Fruit fly (Drosophila melanogaster) whole organism, embryonic: ENCODE measurements around the gene CG3815.

Experiments used
- Ada2b ChIP-seq: fragments of 200-800 bp; sonication (Bioruptor generic); IDR thresholded peaks from 2 replicates; pipeline ENCODE4 v1.3.6; 2022; ENCODE audit warnings: missing biosample characterization, missing genetic modification characterization
- Bgb ChIP-seq: fragments of 200-800 bp; sonication (Bioruptor generic); IDR thresholded peaks from 2 replicates; pipeline ENCODE4 v1.3.6; 2022; ENCODE audit warnings: missing biosample characterization, missing genetic modification characterization; ENCODE audit not compliant: partially characterized antibody
- CG10431 ChIP-seq: fragments of 200-800 bp; sonication (Bioruptor generic); optimal IDR thresholded peaks from 3 replicates; lab custom pipeline; 2018; ENCODE audit warnings: missing biosample characterization, mild to moderate bottlenecking, missing genetic modification characterization
- CG10565 ChIP-seq: fragments of 200-800 bp; sonication (Bioruptor generic); optimal IDR thresholded peaks from 3 replicates; lab custom pipeline; 2016; ENCODE audit warnings: missing biosample characterization, mild to moderate bottlenecking, missing genetic modification characterization
- CG10654 ChIP-seq: fragments of 200-800 bp; sonication (Bioruptor generic); optimal IDR thresholded peaks from 2 replicates; lab custom pipeline; 2016; ENCODE audit warnings: missing biosample characterization, missing genetic modification characterization
- CG12219 ChIP-seq: fragments of 200-800 bp; sonication (Bioruptor generic); optimal IDR thresholded peaks from 3 replicates; lab custom pipeline; 2018; ENCODE audit warnings: missing biosample characterization, mild to moderate bottlenecking, missing genetic modification characterization
- CG13775 ChIP-seq: fragments of 200-800 bp; sonication (Bioruptor generic); optimal IDR thresholded peaks from 3 replicates; lab custom pipeline; 2017; ENCODE audit warnings: missing biosample characterization, mild to moderate bottlenecking, missing genetic modification characterization
- CG14014 ChIP-seq: fragments of 200-800 bp; sonication (Bioruptor generic); IDR thresholded peaks from 2 replicates; pipeline ENCODE4 v1.3.6; 2022; ENCODE audit warnings: missing biosample characterization, missing genetic modification characterization
- CG14050 ChIP-seq: fragments of 200-800 bp; sonication (Bioruptor generic); IDR thresholded peaks from 3 replicates; pipeline ENCODE4 v1.3.6; 2022; ENCODE audit warnings: missing biosample characterization, missing genetic modification characterization
- CG15269 ChIP-seq: fragments of 200-800 bp; sonication (Bioruptor generic); optimal IDR thresholded peaks from 2 replicates; lab custom pipeline; 2018; ENCODE audit warnings: missing biosample characterization, mild to moderate bottlenecking, missing genetic modification characterization, moderate library complexity
- CG18011 ChIP-seq: fragments of 200-800 bp; sonication (Bioruptor generic); optimal IDR thresholded peaks from 2 replicates; lab custom pipeline; 2017; ENCODE audit warnings: missing biosample characterization, missing genetic modification characterization, mild to moderate bottlenecking, moderate library complexity, missing genotype
- CG18599 ChIP-seq: fragments of 200-800 bp; sonication (Bioruptor generic); optimal IDR thresholded peaks from 3 replicates; lab custom pipeline; 2017; ENCODE audit warnings: missing biosample characterization, missing genetic modification characterization, mild to moderate bottlenecking, moderate library complexity, missing genetic modification reagents
- CG18619 ChIP-seq: fragments of 200-800 bp; sonication (Bioruptor generic); optimal IDR thresholded peaks from 3 replicates; lab custom pipeline; 2017; ENCODE audit warnings: missing biosample characterization, mild to moderate bottlenecking, missing genetic modification characterization
- CG30403 ChIP-seq: fragments of 200-800 bp; sonication (Bioruptor generic); optimal IDR thresholded peaks from 3 replicates; lab custom pipeline; 2016; ENCODE audit warnings: missing biosample characterization, missing genetic modification characterization
- CG32767 ChIP-seq: fragments of 200-800 bp; sonication (Bioruptor generic); IDR thresholded peaks from 2 replicates; pipeline ENCODE4 v1.3.6; 2022; ENCODE audit warnings: missing biosample characterization, missing genetic modification characterization
- CG5245 ChIP-seq: fragments of 200-800 bp; sonication (Bioruptor generic); optimal IDR thresholded peaks from 3 replicates; lab custom pipeline; 2016; ENCODE audit warnings: missing biosample characterization, missing genetic modification characterization
- CG5953 ChIP-seq: fragments of 200-800 bp; sonication (Bioruptor generic); IDR thresholded peaks from 2 replicates; pipeline ENCODE4 v1.3.6; 2022; ENCODE audit warnings: missing biosample characterization, missing genetic modification characterization
- CG6689 ChIP-seq: fragments of 200-800 bp; sonication (Bioruptor generic); IDR thresholded peaks from 2 replicates; pipeline ENCODE4 v1.3.6; 2022; ENCODE audit warnings: missing biosample characterization, missing genetic modification characterization
- CG7357 ChIP-seq: fragments of 200-800 bp; sonication (Bioruptor generic); IDR thresholded peaks from 3 replicates; pipeline ENCODE4 v1.3.6; 2022; ENCODE audit warnings: missing biosample characterization, missing genetic modification characterization
- CG8388 ChIP-seq: fragments of 200-800 bp; sonication (Bioruptor generic); optimal IDR thresholded peaks from 2 replicates; lab custom pipeline; 2019; ENCODE audit warnings: missing biosample characterization, mild to moderate bottlenecking, missing genetic modification characterization, moderate library complexity
- CG9215 ChIP-seq: fragments of 200-800 bp; sonication (Bioruptor generic); IDR thresholded peaks from 2 replicates; pipeline ENCODE4 v1.3.6; 2022; ENCODE audit warnings: missing biosample characterization, missing genetic modification characterization
- Dbx ChIP-seq: fragments of 200-800 bp; sonication (Bioruptor generic); IDR thresholded peaks from 3 replicates; pipeline ENCODE4 v1.3.6; 2022; ENCODE audit warnings: missing biosample characterization, missing genetic modification characterization
- Fer1 ChIP-seq: fragments of 200-800 bp; sonication (Bioruptor generic); optimal IDR thresholded peaks from 2 replicates; lab custom pipeline; 2017; ENCODE audit warnings: missing biosample characterization, mild to moderate bottlenecking, missing genetic modification characterization
- Hr39 ChIP-seq: fragments of >200 bp; optimal IDR thresholded peaks from 2 replicates; lab custom pipeline; 2017
- Hr51 ChIP-seq, 2 experiments: fragments of 200-800 bp; sonication (Bioruptor generic); optimal IDR thresholded peaks; 2 replicates in 1 of 2; 3 replicates in 1 of 2; lab custom pipeline; 2016 to 2018; ENCODE audit warnings: missing biosample characterization in 2 of 2, missing genetic modification characterization in 2 of 2, mild to moderate bottlenecking in 1 of 2, moderate library complexity in 1 of 2
- Meics ChIP-seq: fragments of 200-800 bp; sonication (Bioruptor generic); optimal IDR thresholded peaks from 2 replicates; lab custom pipeline; 2017; ENCODE audit warnings: missing biosample characterization, mild to moderate bottlenecking, missing genetic modification characterization
- NK7.1 ChIP-seq: fragments of 200-800 bp; sonication (Bioruptor generic); optimal IDR thresholded peaks from 3 replicates; lab custom pipeline; 2016; ENCODE audit warnings: missing biosample characterization, missing genetic modification characterization
- Nf-YC ChIP-seq: fragments of 200-800 bp; optimal IDR thresholded peaks from 3 replicates; lab custom pipeline; 2019; ENCODE audit warnings: missing biosample characterization, mild to moderate bottlenecking, missing genetic modification characterization, moderate library complexity
- NfI ChIP-seq: fragments of 200-800 bp; sonication (Bioruptor generic); optimal IDR thresholded peaks from 3 replicates; lab custom pipeline; 2018; ENCODE audit warnings: missing biosample characterization, mild to moderate bottlenecking, missing genetic modification characterization, moderate library complexity
- Poxn ChIP-seq: fragments of 200-800 bp; sonication (Bioruptor generic); IDR thresholded peaks from 2 replicates; pipeline ENCODE4 v1.3.6; 2022; ENCODE audit warnings: missing biosample characterization, missing genetic modification characterization
- Sry-δ ChIP-seq: fragments of 200-800 bp; sonication (Bioruptor generic); optimal IDR thresholded peaks from 2 replicates; lab custom pipeline; 2016; ENCODE audit warnings: missing biosample characterization, missing genetic modification characterization
- Xrp1 ChIP-seq: fragments of 200-800 bp; sonication (Bioruptor generic); IDR thresholded peaks from 2 replicates; pipeline ENCODE4 v1.3.6; 2022; ENCODE audit warnings: missing biosample characterization, missing genetic modification characterization
- ato ChIP-seq: fragments of 200-800 bp; sonication (Bioruptor generic); IDR thresholded peaks from 2 replicates; pipeline ENCODE4 v1.3.6; 2022; ENCODE audit warnings: missing biosample characterization, missing genetic modification characterization; ENCODE audit not compliant: partially characterized antibody
- cas ChIP-seq: fragments of 200-800 bp; sonication (Bioruptor generic); IDR thresholded peaks from 2 replicates; pipeline ENCODE4 v1.3.6; 2022; ENCODE audit warnings: missing biosample characterization, missing genetic modification characterization
- chn ChIP-seq: fragments of 200-800 bp; sonication (Bioruptor generic); optimal IDR thresholded peaks from 2 replicates; lab custom pipeline; 2016; ENCODE audit warnings: missing biosample characterization, missing genetic modification characterization
- gce ChIP-seq: fragments of 200-800 bp; sonication (Bioruptor generic); IDR thresholded peaks from 3 replicates; pipeline ENCODE4 v1.3.6; 2022; ENCODE audit warnings: missing biosample characterization, missing genetic modification characterization
- jumu ChIP-seq: fragments of 200-800 bp; sonication (Bioruptor generic); optimal IDR thresholded peaks from 3 replicates; lab custom pipeline; 2016; ENCODE audit warnings: missing biosample characterization, missing genetic modification characterization
- lab ChIP-seq: fragments of 200-800 bp; sonication (Bioruptor generic); optimal IDR thresholded peaks from 3 replicates; lab custom pipeline; 2017; ENCODE audit warnings: missing biosample characterization, missing genetic modification characterization, mild to moderate bottlenecking, moderate library complexity, missing genetic modification reagents
- mam ChIP-seq: fragments of 200-800 bp; sonication (Bioruptor generic); optimal IDR thresholded peaks from 3 replicates; lab custom pipeline; 2016; ENCODE audit warnings: missing biosample characterization, missing genetic modification characterization
- nau ChIP-seq: fragments of 200-800 bp; sonication (Bioruptor generic); optimal IDR thresholded peaks from 3 replicates; lab custom pipeline; 2017; ENCODE audit warnings: missing biosample characterization, mild to moderate bottlenecking, missing genetic modification characterization, missing genetic modification reagents
- nom ChIP-seq: fragments of 200-800 bp; sonication (Bioruptor generic); optimal IDR thresholded peaks from 2 replicates; lab custom pipeline; 2017; ENCODE audit warnings: missing biosample characterization, missing genetic modification characterization, mild to moderate bottlenecking, moderate library complexity, missing genetic modification reagents
- phol ChIP-seq: fragments of 200-800 bp; sonication (Bioruptor generic); optimal IDR thresholded peaks from 3 replicates; lab custom pipeline; 2018; ENCODE audit warnings: missing biosample characterization, mild to moderate bottlenecking, missing genetic modification characterization, moderate library complexity
- prd ChIP-seq, 3 experiments: fragments of >200 bp in 2 of 3; fragments of 200-800 bp in 1 of 3; sonication (Bioruptor generic) in 1 of 3; optimal IDR thresholded peaks in 2 of 3; IDR thresholded peaks in 1 of 3; 2 replicates in 2 of 3; 3 replicates in 1 of 3; pipeline versions ENCODE4 v1.3.6 to Lab custom; 2017 to 2022; ENCODE audit warnings: missing biosample characterization in 1 of 3, missing genetic modification characterization in 1 of 3
- ssp ChIP-seq: fragments of 200-800 bp; sonication (Bioruptor generic); IDR thresholded peaks from 2 replicates; pipeline ENCODE4 v1.3.6; 2022; ENCODE audit warnings: missing biosample characterization, missing genetic modification characterization
- tin ChIP-seq: fragments of 200-800 bp; sonication (Bioruptor generic); optimal IDR thresholded peaks from 3 replicates; lab custom pipeline; 2016; ENCODE audit warnings: missing biosample characterization, missing genetic modification characterization
- trem ChIP-seq: fragments of 200-800 bp; optimal IDR thresholded peaks from 3 replicates; lab custom pipeline; 2019; ENCODE audit warnings: missing biosample characterization, mild to moderate bottlenecking, missing genetic modification characterization, moderate library complexity
- trh ChIP-seq: fragments of 200-800 bp; sonication (Bioruptor generic); optimal IDR thresholded peaks from 2 replicates; lab custom pipeline; 2016; ENCODE audit warnings: missing biosample characterization, missing genetic modification characterization
- usp ChIP-seq: fragments of >200 bp; optimal IDR thresholded peaks from 2 replicates; lab custom pipeline; 2017; ENCODE audit warnings: missing biosample characterization, missing genetic modification characterization
- vfl ChIP-seq: fragments of 200-800 bp; sonication (Bioruptor generic); optimal IDR thresholded peaks from 2 replicates; lab custom pipeline; 2016; ENCODE audit warnings: missing biosample characterization, missing genetic modification characterization
- wdn ChIP-seq: fragments of 200-800 bp; sonication (Bioruptor generic); IDR thresholded peaks from 2 replicates; pipeline ENCODE4 v1.3.6; 2022; ENCODE audit warnings: missing biosample characterization, missing genetic modification characterization
- wek ChIP-seq: fragments of 200-800 bp; sonication (Bioruptor generic); optimal IDR thresholded peaks from 3 replicates; lab custom pipeline; 2018; ENCODE audit warnings: missing biosample characterization, mild to moderate bottlenecking, missing genetic modification characterization, moderate library complexity

CG3815 gene

DNA sequence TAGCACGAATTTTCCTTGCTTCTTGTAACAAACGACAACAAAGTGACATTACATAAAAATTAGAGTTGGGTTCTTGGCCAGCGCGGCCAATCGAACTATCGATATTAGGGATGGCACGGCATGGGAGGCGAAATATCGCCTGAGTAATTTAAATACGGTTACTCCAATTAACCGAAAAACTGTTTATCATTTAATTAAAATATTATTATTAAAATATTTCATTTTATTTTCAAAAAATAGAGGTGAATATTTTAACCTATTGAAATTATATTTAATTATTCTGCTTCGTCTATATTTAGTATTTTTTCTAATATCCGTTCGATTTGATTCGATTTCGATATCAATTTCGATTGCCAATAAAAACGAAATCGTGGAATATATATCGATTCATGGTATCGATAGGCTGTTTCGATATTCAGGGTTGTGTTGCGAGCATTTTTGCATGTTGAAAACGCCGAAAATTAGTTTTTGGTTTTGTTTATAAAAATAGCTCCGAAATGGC is 39.7 kb upstream of the CG3815 start, which contains the start of the genes Rbcn-3A and Spx (continued):
- no peak for TF ChIP-seq CG12219
- peak; percentile 70; the same call in 1 of the 2 replicates for TF ChIP-seq ato (GFP tag; lab: Robert Waterston, UW)
- no peak for TF ChIP-seq cas (GFP tag; lab: Robert Waterston, UW)
- peak; percentile 48 for TF ChIP-seq NfI
- TF ChIP-seq trh (GFP tag; lab: Kevin White, UChicago) = no peak
- peak in 1 of 2 experiments; percentile 35 for TF ChIP-seq Hr51 (GFP tag; optimal IDR thresholded peaks at IDR 0.05; lab: Kevin White, UChicago)
- peak; percentile 50 for TF ChIP-seq trem
- TF ChIP-seq lab (GFP tag; lab: Kevin White, UChicago) = peak; percentile 34
- 0 out of 2 replicates have a peak, but pooled peaks have one; percentile 12 for TF ChIP-seq CG32767 (GFP tag; lab: Robert Waterston, UW)
- no peak for TF ChIP-seq CG8388 (GFP tag; lab: Kevin White, UChicago)
- TF ChIP-seq Xrp1 = peak; percentile 5; the same call in 1 of the 2 replicates
- no peak for TF ChIP-seq ssp (GFP tag; lab: Robert Waterston, UW)
- TF ChIP-seq CG10431 (GFP tag; lab: Kevin White, UChicago) = no peak
- TF ChIP-seq Bgb (GFP tag; lab: Robert Waterston, UW) = peak; percentile 80
- TF ChIP-seq CG5953 (GFP tag; lab: Robert Waterston, UW) = no peak
- no peak for TF ChIP-seq Poxn (GFP tag; lab: Robert Waterston, UW)
- TF ChIP-seq CG14050 = no peak
- TF ChIP-seq wdn = no peak
- no peak for TF ChIP-seq prd (optimal IDR thresholded peaks at IDR 0.05; lab: Kevin White, UChicago)
- peak; percentile 41; the same call in 1 of the 3 replicates for TF ChIP-seq prd (GFP tag; IDR thresholded peaks at IDR 0.05; lab: Robert Waterston, UW)
- no peak for TF ChIP-seq Dbx (GFP tag; lab: Robert Waterston, UW)
- TF ChIP-seq nom (GFP tag; lab: Kevin White, UChicago) = no peak
- no peak for TF ChIP-seq Fer1 (GFP tag; lab: Kevin White, UChicago)
- no peak for TF ChIP-seq gce (GFP tag; lab: Robert Waterston, UW)
- no peak for TF ChIP-seq CG18011 (GFP tag; lab: Kevin White, UChicago)
- no peak for TF ChIP-seq wek
- no peak for TF ChIP-seq chn (GFP tag; lab: Kevin White, UChicago)
- peak; percentile 81 for TF ChIP-seq Sry-δ (GFP tag; lab: Kevin White, UChicago)
- no peak for TF ChIP-seq CG14014 (GFP tag; lab: Robert Waterston, UW)
- TF ChIP-seq CG18599 = peak; percentile 35
- peak; percentile 12 for TF ChIP-seq Meics (GFP tag; lab: Kevin White, UChicago)
- peak; percentile 46 for TF ChIP-seq CG30403 (GFP tag; lab: Kevin White, UChicago)
- TF ChIP-seq tin (GFP tag; lab: Kevin White, UChicago) = peak; percentile 6
- TF ChIP-seq CG5245 (GFP tag; lab: Kevin White, UChicago) = no peak
- TF ChIP-seq CG13775 (GFP tag; lab: Kevin White, UChicago) = peak; percentile 32
- no peak for TF ChIP-seq mam (GFP tag; lab: Kevin White, UChicago)
- TF ChIP-seq phol (tag; lab: Kevin White, UChicago) = peak; percentile 33
- TF ChIP-seq CG10565 (GFP tag; lab: Kevin White, UChicago) = no peak
- TF ChIP-seq jumu (GFP tag; lab: Kevin White, UChicago) = no peak
- no peak for TF ChIP-seq vfl (GFP tag; lab: Kevin White, UChicago)
- TF ChIP-seq Hr39 = no peak
- peak; percentile 50 for TF ChIP-seq Nf-YC (tag; lab: Kevin White, UChicago)
- no peak for TF ChIP-seq CG10654 (GFP tag; lab: Kevin White, UChicago)
- no peak for TF ChIP-seq nau
- TF ChIP-seq CG15269 = peak; percentile 41
- TF ChIP-seq CG6689 = no peak
- no peak for TF ChIP-seq NK7.1 (GFP tag; lab: Kevin White, UChicago)
- TF ChIP-seq usp (GFP tag; lab: Kevin White, UChicago) = no peak
- TF ChIP-seq CG9215 (GFP tag; lab: Robert Waterston, UW) = 0 out of 2 replicates have a peak, but pooled peaks have one; percentile 11
- no peak for TF ChIP-seq CG7357
- peak; percentile 30 for TF ChIP-seq CG18619 (GFP tag; lab: Kevin White, UChicago)
- TF ChIP-seq Ada2b (GFP tag; lab: Robert Waterston, UW) = no peak
